Fruit fly (Drosophila melanogaster) whole organism, adult: ENCODE data around the gene CG43115.

Source experiments
- CG12768 ChIP-seq: fragments of 200-800 bp; sonication (Bioruptor generic); optimal IDR thresholded peaks from 2 replicates; lab custom pipeline; 2017; ENCODE audit warnings: missing biosample characterization, missing genetic modification characterization, mild to moderate bottlenecking, moderate library complexity, missing genetic modification reagents
- CG14711 ChIP-seq: fragments of 200-800 bp; sonication (Bioruptor generic); optimal IDR thresholded peaks from 2 replicates; lab custom pipeline; 2018; ENCODE audit warnings: missing biosample characterization, mild to moderate bottlenecking, missing genetic modification characterization, moderate library complexity
- cic ChIP-seq: fragments of 200-800 bp; sonication (Bioruptor generic); optimal IDR thresholded peaks from 2 replicates; lab custom pipeline; 2017; ENCODE audit warnings: missing biosample characterization, mild to moderate bottlenecking, missing genetic modification characterization, moderate library complexity
- tj ChIP-seq: fragments of 200-800 bp; sonication (Bioruptor generic); optimal IDR thresholded peaks from 3 replicates; lab custom pipeline; 2017; ENCODE audit warnings: missing biosample characterization, mild to moderate bottlenecking, missing genetic modification characterization, moderate library complexity
- toe ChIP-seq: fragments of 200-800 bp; sonication (Bioruptor generic); optimal IDR thresholded peaks from 2 replicates; lab custom pipeline; 2016; ENCODE audit warnings: missing biosample characterization, missing genetic modification characterization

dm6 chrX:6021414-6021813, 44.8 kb downstream of the CG43115 start:
- TF ChIP-seq tj (GFP tag; lab: Kevin White, UChicago) (no peak), CG14711 (tag; lab: Kevin White, UChicago) (no peak), cic (GFP tag; lab: Kevin White, UChicago) (no peak), toe (no peak), CG12768 (no peak)
